Fruit fly (Drosophila melanogaster) Kc167 (cell line): ENCODE results near the gene Mo25.

ENCODE experiments used
- Myc ChIP-seq: fragments of >200 bp; optimal IDR thresholded peaks from 2 replicates; lab custom pipeline; 2017; ENCODE audit warnings: missing external identifiers
- Sin3A ChIP-seq: fragments of >200 bp; optimal IDR thresholded peaks from 2 replicates; lab custom pipeline; 2018; ENCODE audit warnings: missing external identifiers
- h ChIP-seq: fragments of >200 bp; optimal IDR thresholded peaks from 3 replicates; lab custom pipeline; 2018; ENCODE audit warnings: missing external identifiers
- insv ChIP-seq: fragments of >200 bp; optimal IDR thresholded peaks from 3 replicates; lab custom pipeline; 2018; ENCODE audit warnings: missing external identifiers
- psq ChIP-seq: fragments of >200 bp; optimal IDR thresholded peaks from 2 replicates; lab custom pipeline; 2017; ENCODE audit warnings: missing external identifiers
- ttk ChIP-seq: sonication (Bioruptor generic); optimal IDR thresholded peaks from 2 replicates; lab custom pipeline; 2017; ENCODE audit warnings: missing external identifiers

DNA sequence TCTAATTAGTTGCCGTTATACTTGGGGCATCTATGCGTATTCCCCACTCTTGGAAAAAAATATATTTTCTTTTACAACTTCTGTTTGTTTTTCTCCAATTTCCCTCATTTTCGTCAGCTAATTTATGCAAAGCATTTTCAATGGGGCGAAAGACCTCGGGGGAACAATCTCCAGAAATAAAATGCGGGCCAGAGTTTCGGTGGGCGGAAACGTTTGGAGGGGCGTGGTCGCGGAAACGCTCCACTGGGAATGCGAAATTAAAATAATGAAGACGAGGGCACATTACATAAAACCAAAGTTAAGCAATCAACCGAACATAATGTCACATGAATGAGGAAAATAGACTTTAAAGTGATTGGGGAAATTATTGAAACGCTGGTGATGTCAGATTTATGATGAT lies 25.8 kb upstream of the Mo25 start:
- TF ChIP-seq insv (lab: Kevin White, UChicago) (no peak), Sin3A (no peak), psq (lab: Kevin White, UChicago) (no peak), h (no peak), ttk (lab: Kevin White, UChicago) (no peak), Myc (lab: Kevin White, UChicago) (no peak)
